Fruit fly (Drosophila melanogaster) whole organism, embryonic: ENCODE results near the gene CG7860.

Experiments used
- Ada2b ChIP-seq: fragments of 200-800 bp; sonication (Bioruptor generic); IDR thresholded peaks from 2 replicates; pipeline ENCODE4 v1.3.6; 2022; ENCODE audit warnings: missing biosample characterization, missing genetic modification characterization
- Aef1 ChIP-seq: fragments of 200-800 bp; sonication (Bioruptor generic); IDR thresholded peaks from 3 replicates; pipeline ENCODE4 v1.3.6; 2022; ENCODE audit warnings: missing biosample characterization, missing genetic modification characterization
- CG10274 ChIP-seq: fragments of 200-800 bp; sonication (Bioruptor generic); optimal IDR thresholded peaks from 3 replicates; lab custom pipeline; 2017; ENCODE audit warnings: missing biosample characterization, mild to moderate bottlenecking, missing genetic modification characterization
- CG10959 ChIP-seq: fragments of 200-800 bp; sonication (Bioruptor generic); IDR thresholded peaks from 2 replicates; pipeline ENCODE4 v1.3.6; 2022; ENCODE audit warnings: missing biosample characterization, missing genetic modification characterization
- CG1233 ChIP-seq: fragments of 200-800 bp; sonication (Bioruptor generic); optimal IDR thresholded peaks from 4 replicates; lab custom pipeline; 2018; ENCODE audit warnings: missing biosample characterization, mild to moderate bottlenecking, missing genetic modification characterization
- CG14014 ChIP-seq: fragments of 200-800 bp; sonication (Bioruptor generic); IDR thresholded peaks from 2 replicates; pipeline ENCODE4 v1.3.6; 2022; ENCODE audit warnings: missing biosample characterization, missing genetic modification characterization
- CG1647 ChIP-seq: fragments of 200-800 bp; sonication (Bioruptor generic); optimal IDR thresholded peaks from 3 replicates; lab custom pipeline; 2016; ENCODE audit warnings: missing biosample characterization, missing genetic modification characterization
- CG16779 ChIP-seq: fragments of 200-800 bp; sonication (Bioruptor generic); IDR thresholded peaks from 2 replicates; pipeline ENCODE4 v1.3.6; 2022; ENCODE audit warnings: missing biosample characterization, missing genetic modification characterization
- CG2712 ChIP-seq: fragments of 200-800 bp; optimal IDR thresholded peaks from 3 replicates; lab custom pipeline; 2019; ENCODE audit warnings: missing biosample characterization, mild to moderate bottlenecking, missing genetic modification characterization, moderate library complexity
- CG2889 ChIP-seq: fragments of 200-800 bp; sonication (Bioruptor generic); IDR thresholded peaks from 3 replicates; pipeline ENCODE4 v1.3.6; 2022; ENCODE audit warnings: missing biosample characterization, missing genetic modification characterization
- CG33213 ChIP-seq: fragments of 200-800 bp; sonication (Bioruptor generic); optimal IDR thresholded peaks from 3 replicates; lab custom pipeline; 2016; ENCODE audit warnings: missing biosample characterization, missing genetic modification characterization
- CG4424 ChIP-seq: fragments of 200-800 bp; sonication (Bioruptor generic); optimal IDR thresholded peaks from 3 replicates; lab custom pipeline; 2016; ENCODE audit warnings: missing biosample characterization, missing genetic modification characterization
- CG4730 ChIP-seq: fragments of 200-800 bp; sonication (Bioruptor generic); IDR thresholded peaks from 2 replicates; pipeline ENCODE4 v1.3.6; 2022; ENCODE audit warnings: missing biosample characterization, missing genetic modification characterization
- CG4854 ChIP-seq: fragments of 200-800 bp; sonication (Bioruptor generic); optimal IDR thresholded peaks from 2 replicates; lab custom pipeline; 2016; ENCODE audit warnings: missing biosample characterization, missing genetic modification characterization, inconsistent platforms
- CG8281 ChIP-seq: fragments of 200-800 bp; sonication (Bioruptor generic); optimal IDR thresholded peaks from 2 replicates; lab custom pipeline; 2018; ENCODE audit warnings: missing biosample characterization, mild to moderate bottlenecking, missing genetic modification characterization, moderate library complexity
- CG8924 ChIP-seq: fragments of 200-800 bp; optimal IDR thresholded peaks from 3 replicates; lab custom pipeline; 2019; ENCODE audit warnings: missing biosample characterization, mild to moderate bottlenecking, missing genetic modification characterization, moderate library complexity
- Dad ChIP-seq: fragments of 200-800 bp; sonication (Bioruptor generic); optimal IDR thresholded peaks from 3 replicates; lab custom pipeline; 2016; ENCODE audit warnings: missing biosample characterization, missing genetic modification characterization
- Drgx ChIP-seq: fragments of 200-800 bp; sonication (Bioruptor generic); IDR thresholded peaks from 2 replicates; pipeline ENCODE4 v1.3.6; 2022; ENCODE audit warnings: missing biosample characterization, missing genetic modification characterization
- Ets65A ChIP-seq: fragments of 200-800 bp; sonication (Bioruptor generic); peaks from one replicate; lab custom pipeline; 2016; ENCODE audit warnings: missing biosample characterization, missing genetic modification characterization
- HHEX ChIP-seq: fragments of 200-800 bp; sonication (Bioruptor generic); optimal IDR thresholded peaks from 3 replicates; lab custom pipeline; 2017; ENCODE audit warnings: missing biosample characterization, mild to moderate bottlenecking, missing genetic modification characterization, missing genetic modification reagents
- Mes4 ChIP-seq: fragments of 200-800 bp; sonication (Bioruptor generic); optimal IDR thresholded peaks from 2 replicates; lab custom pipeline; 2016; ENCODE audit warnings: missing biosample characterization, missing genetic modification characterization
- NFAT ChIP-seq: fragments of 200-800 bp; sonication (Bioruptor generic); IDR thresholded peaks from 2 replicates; pipeline ENCODE4 v1.3.6; 2022; ENCODE audit warnings: missing biosample characterization, missing genetic modification characterization
- Pdp1 ChIP-seq, 2 experiments: fragments of 200-800 bp; sonication (Bioruptor generic); optimal IDR thresholded peaks; 3 replicates each; lab custom pipeline; 2016; ENCODE audit warnings: missing biosample characterization in 2 of 2, missing genetic modification characterization in 2 of 2, mild to moderate bottlenecking in 1 of 2, moderate library complexity in 1 of 2
- Ptx1 ChIP-seq: fragments of 200-800 bp; sonication (Bioruptor generic); IDR thresholded peaks from 2 replicates; pipeline ENCODE4 v1.3.6; 2022; ENCODE audit warnings: missing biosample characterization, missing genetic modification characterization
- Xbp1 ChIP-seq: fragments of 200-800 bp; sonication (Bioruptor generic); optimal IDR thresholded peaks from 3 replicates; lab custom pipeline; 2016; ENCODE audit warnings: missing biosample characterization, mild to moderate bottlenecking, missing genetic modification characterization
- br ChIP-seq: fragments of >200 bp; optimal IDR thresholded peaks from 2 replicates; lab custom pipeline; 2017
- btn ChIP-seq: fragments of 200-800 bp; sonication (Bioruptor generic); optimal IDR thresholded peaks from 2 replicates; lab custom pipeline; 2016; ENCODE audit warnings: missing biosample characterization, missing genetic modification characterization
- chn ChIP-seq: fragments of 200-800 bp; sonication (Bioruptor generic); optimal IDR thresholded peaks from 2 replicates; lab custom pipeline; 2016; ENCODE audit warnings: missing biosample characterization, missing genetic modification characterization
- ci ChIP-seq: fragments of 200-800 bp; sonication (Bioruptor generic); IDR thresholded peaks from 3 replicates; pipeline ENCODE4 v1.3.6; 2022; ENCODE audit warnings: missing biosample characterization, missing genetic modification characterization
- cwo ChIP-seq: fragments of 200-800 bp; sonication (Bioruptor generic); optimal IDR thresholded peaks from 3 replicates; lab custom pipeline; 2017; ENCODE audit warnings: missing biosample characterization, missing genetic modification characterization, mild to moderate bottlenecking, moderate library complexity, missing genetic modification reagents
- dm ChIP-seq: fragments of 200-800 bp; sonication (Bioruptor generic); optimal IDR thresholded peaks from 3 replicates; lab custom pipeline; 2016; ENCODE audit warnings: missing biosample characterization, missing genetic modification characterization
- dpn ChIP-seq, 2 experiments: fragments of 200-800 bp; sonication (Bioruptor generic); optimal IDR thresholded peaks; 3 replicates each; lab custom pipeline; 2016; ENCODE audit warnings: missing biosample characterization in 2 of 2, missing genetic modification characterization in 2 of 2
- ems ChIP-seq: fragments of 200-800 bp; sonication (Bioruptor generic); optimal IDR thresholded peaks from 3 replicates; lab custom pipeline; 2016; ENCODE audit warnings: missing biosample characterization, missing genetic modification characterization
- grau ChIP-seq: fragments of 200-800 bp; optimal IDR thresholded peaks from 3 replicates; lab custom pipeline; 2019; ENCODE audit warnings: missing biosample characterization, mild to moderate bottlenecking, missing genetic modification characterization, moderate library complexity
- gro ChIP-seq: fragments of 200-800 bp; sonication (Bioruptor generic); optimal IDR thresholded peaks from 2 replicates; lab custom pipeline; 2016; ENCODE audit warnings: missing biosample characterization, missing genetic modification characterization
- her ChIP-seq: fragments of 200-800 bp; sonication (Bioruptor generic); optimal IDR thresholded peaks from 2 replicates; lab custom pipeline; 2016; ENCODE audit warnings: missing biosample characterization, missing genetic modification characterization
- mirr ChIP-seq: fragments of 200-800 bp; sonication (Bioruptor generic); optimal IDR thresholded peaks from 3 replicates; lab custom pipeline; 2018; ENCODE audit warnings: missing biosample characterization, mild to moderate bottlenecking, missing genetic modification characterization
- nerfin-1 ChIP-seq: fragments of 200-800 bp; sonication (Bioruptor generic); optimal IDR thresholded peaks from 3 replicates; lab custom pipeline; 2019; ENCODE audit warnings: missing biosample characterization, mild to moderate bottlenecking, missing genetic modification characterization, moderate library complexity
- nom ChIP-seq: fragments of 200-800 bp; sonication (Bioruptor generic); optimal IDR thresholded peaks from 2 replicates; lab custom pipeline; 2017; ENCODE audit warnings: missing biosample characterization, missing genetic modification characterization, mild to moderate bottlenecking, moderate library complexity, missing genetic modification reagents
- oc ChIP-seq: fragments of 200-800 bp; sonication (Bioruptor generic); optimal IDR thresholded peaks from 2 replicates; lab custom pipeline; 2018; ENCODE audit warnings: missing biosample characterization, mild to moderate bottlenecking, missing genetic modification characterization, moderate library complexity
- p53 ChIP-seq: fragments of 200-800 bp; sonication (Bioruptor generic); optimal IDR thresholded peaks from 2 replicates; lab custom pipeline; 2016; ENCODE audit warnings: missing biosample characterization, missing genetic modification characterization
- pnt ChIP-seq: fragments of 200-800 bp; sonication (Bioruptor generic); optimal IDR thresholded peaks from 3 replicates; lab custom pipeline; 2016; ENCODE audit warnings: missing biosample characterization, missing genetic modification characterization
- prd ChIP-seq, 3 experiments: fragments of >200 bp in 2 of 3; fragments of 200-800 bp in 1 of 3; sonication (Bioruptor generic) in 1 of 3; optimal IDR thresholded peaks in 2 of 3; IDR thresholded peaks in 1 of 3; 2 replicates in 2 of 3; 3 replicates in 1 of 3; pipeline versions ENCODE4 v1.3.6 to Lab custom; 2017 to 2022; ENCODE audit warnings: missing biosample characterization in 1 of 3, missing genetic modification characterization in 1 of 3
- scrt ChIP-seq: fragments of 200-800 bp; sonication (Bioruptor generic); optimal IDR thresholded peaks from 2 replicates; lab custom pipeline; 2018; ENCODE audit warnings: missing biosample characterization, mild to moderate bottlenecking, missing genetic modification characterization, moderate library complexity
- sd ChIP-seq: fragments of 200-800 bp; sonication (Bioruptor generic); optimal IDR thresholded peaks from 3 replicates; lab custom pipeline; 2018; ENCODE audit warnings: missing biosample characterization, mild to moderate bottlenecking, missing genetic modification characterization, moderate library complexity
- sisA ChIP-seq: fragments of 200-800 bp; sonication (Bioruptor generic); IDR thresholded peaks from 2 replicates; pipeline ENCODE4 v1.3.6; 2022; ENCODE audit warnings: missing biosample characterization, missing genetic modification characterization
- slbo ChIP-seq: fragments of 200-800 bp; sonication (Bioruptor generic); IDR thresholded peaks from 2 replicates; pipeline ENCODE4 v1.3.6; 2022; ENCODE audit warnings: missing biosample characterization, missing genetic modification characterization
- sob ChIP-seq: fragments of 200-800 bp; sonication (Bioruptor generic); IDR thresholded peaks from 2 replicates; pipeline ENCODE4 v1.3.6; 2022; ENCODE audit warnings: missing biosample characterization, missing genetic modification characterization
- tap ChIP-seq: fragments of 200-800 bp; optimal IDR thresholded peaks from 3 replicates; lab custom pipeline; 2019; ENCODE audit warnings: missing biosample characterization, mild to moderate bottlenecking, missing genetic modification characterization, moderate library complexity
- tin ChIP-seq: fragments of 200-800 bp; sonication (Bioruptor generic); optimal IDR thresholded peaks from 3 replicates; lab custom pipeline; 2016; ENCODE audit warnings: missing biosample characterization, missing genetic modification characterization
- twi ChIP-seq: fragments of 200-800 bp; optimal IDR thresholded peaks from 2 replicates; lab custom pipeline; 2019; ENCODE audit warnings: missing biosample characterization, mild to moderate bottlenecking, missing genetic modification characterization, moderate library complexity

The CG7860 gene

dm6 chrX:15599697-15600096 lies 30.9 kb downstream of the CG7860 start (continued):
- peak; percentile 5 for TF ChIP-seq CG8281 (tag; lab: Kevin White, UChicago)
- TF ChIP-seq Ets65A, result peak; percentile 95
- TF ChIP-seq tap (tag; lab: Kevin White, UChicago), result peak; percentile 54
- no peak for TF ChIP-seq nom (GFP tag; lab: Kevin White, UChicago)
- TF ChIP-seq p53 (GFP tag; lab: Kevin White, UChicago), result no peak
- TF ChIP-seq CG2712 (tag; lab: Kevin White, UChicago), result peak; percentile 46
- peak; percentile 49; the same call in 1 of the 2 replicates for TF ChIP-seq sob (GFP tag; lab: Robert Waterston, UW)
- peak; percentile 25 for TF ChIP-seq ems (GFP tag; lab: Kevin White, UChicago)
- peak; percentile 37 for TF ChIP-seq CG1233 (GFP tag; lab: Kevin White, UChicago)
- TF ChIP-seq CG8924 (tag; lab: Kevin White, UChicago), result peak; percentile 49
- peak; percentile 26 for TF ChIP-seq Mes4 (GFP tag; lab: Kevin White, UChicago)
- TF ChIP-seq sd (tag; lab: Kevin White, UChicago), result no peak
- TF ChIP-seq Ada2b (GFP tag; lab: Robert Waterston, UW), result peak; percentile 52; the same call in 1 of the 2 replicates
- TF ChIP-seq CG16779 (GFP tag; lab: Robert Waterston, UW), result 0 out of 2 replicates have a peak, but pooled peaks have one; percentile 46
- peak; percentile 68 for TF ChIP-seq Xbp1 (GFP tag; lab: Kevin White, UChicago)
- TF ChIP-seq Drgx (GFP tag; lab: Robert Waterston, UW), result peak; percentile 65; the same call in 1 of the 2 replicates
- TF ChIP-seq Pdp1 (GFP tag; optimal IDR thresholded peaks at IDR 0.05; lab: Kevin White, UChicago), result peak; percentile 41 to 61
- TF ChIP-seq mirr (GFP tag; lab: Kevin White, UChicago), result no peak
- peak; percentile 55 for TF ChIP-seq tin (GFP tag; lab: Kevin White, UChicago)
- peak; percentile 22 for TF ChIP-seq cwo (GFP tag; lab: Kevin White, UChicago)
- TF ChIP-seq CG10274 (GFP tag; lab: Kevin White, UChicago), result no peak
- peak; percentile 29 for TF ChIP-seq CG1647 (GFP tag; lab: Kevin White, UChicago)
- peak; percentile 37 for TF ChIP-seq scrt (GFP tag; lab: Kevin White, UChicago)
- peak; percentile 44 for TF ChIP-seq pnt
- TF ChIP-seq CG14014 (GFP tag; lab: Robert Waterston, UW), result peak; percentile 57
- peak; percentile 59 for TF ChIP-seq Aef1 (GFP tag; lab: Robert Waterston, UW)
- peak; percentile 26 for TF ChIP-seq btn
- TF ChIP-seq chn (GFP tag; lab: Kevin White, UChicago), result peak; percentile 19
- TF ChIP-seq CG4424 (GFP tag; lab: Kevin White, UChicago), result peak; percentile 52
- peak; percentile 68 for TF ChIP-seq grau (tag; lab: Kevin White, UChicago)
- no peak for TF ChIP-seq twi (tag; lab: Kevin White, UChicago)
- peak; percentile 77 for TF ChIP-seq slbo
- peak; percentile 23 for TF ChIP-seq Dad (GFP tag; lab: Kevin White, UChicago)
- TF ChIP-seq gro (GFP tag; lab: Kevin White, UChicago), result peak; percentile 44
- TF ChIP-seq nerfin-1, result peak; percentile 27
- peak; percentile 68 for TF ChIP-seq Ptx1
- peak; percentile 5 for TF ChIP-seq oc (tag; lab: Kevin White, UChicago)
- peak; percentile 12 for TF ChIP-seq HHEX
- no peak for TF ChIP-seq dm (GFP tag; lab: Kevin White, UChicago)
- TF ChIP-seq CG10959 (GFP tag; lab: Robert Waterston, UW), result no peak
- peak; percentile 43 for TF ChIP-seq CG33213 (GFP tag; lab: Kevin White, UChicago)
- TF ChIP-seq CG4854, result peak; percentile 37
- TF ChIP-seq NFAT (GFP tag; lab: Robert Waterston, UW), result peak; percentile 58; the same call in 1 of the 2 replicates
- peak; percentile 48; the same call in 1 of the 3 replicates for TF ChIP-seq CG2889 (GFP tag; lab: Robert Waterston, UW)
- TF ChIP-seq CG4730 (GFP tag; lab: Robert Waterston, UW), result peak; percentile 55
- peak; percentile 74; the same call in 2 of the 3 replicates for TF ChIP-seq ci (GFP tag; lab: Robert Waterston, UW)
- TF ChIP-seq her, result peak; percentile 41
- peak; percentile 55 to 57 for TF ChIP-seq dpn (GFP tag; optimal IDR thresholded peaks at IDR 0.05; lab: Kevin White, UChicago)
- peak; percentile 61 for TF ChIP-seq sisA
- TF ChIP-seq prd (optimal IDR thresholded peaks at IDR 0.05; lab: Kevin White, UChicago), result no peak
- TF ChIP-seq prd (GFP tag; IDR thresholded peaks at IDR 0.05; lab: Robert Waterston, UW), result peak; percentile 64
- TF ChIP-seq br, result no peak
